Worm (Caenorhabditis elegans) whole organism, young adult: ENCODE measurements around the gene aakg-3.

Experiments used
- B0035.1 ChIP-seq: sonication (generic microtip); optimal IDR thresholded peaks from 2 replicates; lab custom pipeline; 2016; ENCODE audit warnings: missing genetic modification characterization, mild to moderate bottlenecking, missing compliant biosample characterization, missing genotype, missing genetic modification reagents
- B0261.1 ChIP-seq: sonication (generic microtip); optimal IDR thresholded peaks from 2 replicates; lab custom pipeline; 2016; ENCODE audit warnings: mild to moderate bottlenecking, missing genetic modification characterization, moderate library complexity, missing compliant biosample characterization
- F39B2.1 ChIP-seq: fragments of 200-800 bp; sonication (Bioruptor generic); IDR thresholded peaks from 2 replicates; pipeline ENCODE4 v1.3.6; 2022; ENCODE audit warnings: missing genetic modification reagents, missing genetic modification characterization, missing compliant biosample characterization
- akir-1 ChIP-seq: fragments of 200-800 bp; sonication (Bioruptor generic); optimal IDR thresholded peaks from 2 replicates; lab custom pipeline; 2018; ENCODE audit warnings: mild to moderate bottlenecking, missing genetic modification characterization, moderate library complexity, missing compliant biosample characterization
- aptf-2 ChIP-seq: fragments of 200-800 bp; sonication (Bioruptor generic); conservative IDR thresholded peaks from 2 replicates; pipeline ENCODE4 v1.3.6; 2022; ENCODE audit warnings: missing genetic modification reagents, missing genetic modification characterization, missing compliant biosample characterization
- athp-1 ChIP-seq: sonication (generic microtip); optimal IDR thresholded peaks from 2 replicates; lab custom pipeline; 2017; ENCODE audit warnings: mild to moderate bottlenecking, missing genetic modification characterization, missing compliant biosample characterization
- attf-5 ChIP-seq: fragments of 200-800 bp; sonication (Bioruptor generic); optimal IDR thresholded peaks from 2 replicates; lab custom pipeline; 2018; ENCODE audit warnings: mild to moderate bottlenecking, missing genetic modification characterization, missing compliant biosample characterization
- attf-6 ChIP-seq: fragments of 200-800 bp; sonication (Bioruptor generic); IDR thresholded peaks from 2 replicates; pipeline ENCODE4 v1.3.6; 2022; ENCODE audit warnings: missing genetic modification reagents, missing genetic modification characterization, missing compliant biosample characterization
- ccch-3 ChIP-seq: fragments of 200-800 bp; sonication (Bioruptor generic); optimal IDR thresholded peaks from 2 replicates; lab custom pipeline; 2018; ENCODE audit warnings: mild to moderate bottlenecking, missing genetic modification characterization, missing compliant biosample characterization
- cebp-1 ChIP-seq, 2 experiments: fragments of 200-800 bp in 1 of 2; sonication (Bioruptor generic) in 1 of 2; sonication (generic microtip) in 1 of 2; IDR thresholded peaks in 1 of 2; optimal IDR thresholded peaks in 1 of 2; 2 replicates each; pipeline versions ENCODE4 v1.3.6 to Lab custom; 2017 to 2022; ENCODE audit warnings: missing compliant biosample characterization in 2 of 2, missing genetic modification characterization in 2 of 2, mild to moderate bottlenecking in 1 of 2, missing genetic modification reagents in 1 of 2, moderate library complexity in 1 of 2
- ceh-40 ChIP-seq: fragments of 200-800 bp; sonication (Bioruptor generic); IDR thresholded peaks from 2 replicates; pipeline ENCODE4 v1.3.6; 2022; ENCODE audit warnings: missing genetic modification characterization, missing compliant biosample characterization
- ceh-79 ChIP-seq: sonication (generic microtip); optimal IDR thresholded peaks from 2 replicates; lab custom pipeline; 2017; ENCODE audit warnings: mild to moderate bottlenecking, missing genetic modification characterization, missing compliant biosample characterization
- chd-7 ChIP-seq: sonication (generic microtip); optimal IDR thresholded peaks from 2 replicates; lab custom pipeline; 2016; ENCODE audit warnings: mild to moderate bottlenecking, missing genetic modification characterization, moderate library complexity, missing compliant biosample characterization
- dox-1 ChIP-seq: fragments of 200-800 bp; sonication (Bioruptor generic); IDR thresholded peaks from 2 replicates; pipeline ENCODE4 v1.3.6; 2022; ENCODE audit warnings: missing genetic modification reagents, missing genetic modification characterization, missing compliant biosample characterization
- efl-1 ChIP-seq: fragments of 150-350 bp; optimal IDR thresholded peaks from 2 replicates; lab custom pipeline; 2014; ENCODE audit warnings: missing biosample characterization, missing genetic modification reagents, missing genetic modification characterization
- ets-4 ChIP-seq: fragments of 200-800 bp; sonication (Bioruptor generic); optimal IDR thresholded peaks from 2 replicates; lab custom pipeline; 2018; ENCODE audit warnings: mild to moderate bottlenecking, missing genetic modification characterization, missing compliant biosample characterization
- fkh-3 ChIP-seq: sonication (generic microtip); optimal IDR thresholded peaks from 2 replicates; lab custom pipeline; 2016; ENCODE audit warnings: mild to moderate bottlenecking, missing genetic modification characterization, missing compliant biosample characterization
- him-1 ChIP-seq: sonication (generic microtip); optimal IDR thresholded peaks from 2 replicates; lab custom pipeline; 2016; ENCODE audit warnings: missing genotype, missing genetic modification reagents, missing genetic modification characterization, missing compliant biosample characterization
- hrde-1 ChIP-seq: sonication (generic microtip); optimal IDR thresholded peaks from 2 replicates; lab custom pipeline; 2016; ENCODE audit warnings: missing genetic modification characterization, mild to moderate bottlenecking, missing compliant biosample characterization, moderate library complexity, missing genotype, missing genetic modification reagents, borderline replicate concordance
- lag-1 ChIP-seq: fragments of 200-800 bp; sonication (Bioruptor generic); IDR thresholded peaks from 2 replicates; pipeline ENCODE4 v1.3.6; 2022; ENCODE audit warnings: missing genetic modification reagents, missing genetic modification characterization, missing compliant biosample characterization
- let-526 ChIP-seq: fragments of 200-800 bp; sonication (Bioruptor generic); IDR thresholded peaks from 2 replicates; pipeline ENCODE4 v1.3.6; 2022; ENCODE audit warnings: missing genetic modification reagents, missing genetic modification characterization, missing compliant biosample characterization
- lin-40 ChIP-seq: sonication (generic microtip); optimal IDR thresholded peaks from 2 replicates; lab custom pipeline; 2016; ENCODE audit warnings: missing genetic modification characterization, mild to moderate bottlenecking, missing compliant biosample characterization, missing genotype, missing genetic modification reagents
- lin-54 ChIP-seq: fragments of 200-800 bp; sonication (Bioruptor generic); optimal IDR thresholded peaks from 2 replicates; lab custom pipeline; 2018; ENCODE audit warnings: mild to moderate bottlenecking, missing genetic modification characterization, missing compliant biosample characterization
- lir-1 ChIP-seq: fragments of 200-800 bp; sonication (Bioruptor generic); conservative IDR thresholded peaks from 2 replicates; pipeline ENCODE4 v1.3.6; 2022; ENCODE audit warnings: missing genetic modification reagents, missing genetic modification characterization, missing compliant biosample characterization
- lsl-1 ChIP-seq: fragments of 200-800 bp; sonication (Bioruptor generic); optimal IDR thresholded peaks from 2 replicates; lab custom pipeline; 2018; ENCODE audit warnings: mild to moderate bottlenecking, missing genetic modification characterization, moderate library complexity, missing compliant biosample characterization
- madf-3 ChIP-seq: fragments of 200-800 bp; sonication (Bioruptor generic); IDR thresholded peaks from 2 replicates; pipeline ENCODE4 v1.3.6; 2022; ENCODE audit warnings: missing genetic modification reagents, missing genetic modification characterization, missing compliant biosample characterization
- madf-6 ChIP-seq: fragments of 200-800 bp; sonication (Bioruptor generic); IDR thresholded peaks from 2 replicates; pipeline ENCODE4 v1.3.6; 2022; ENCODE audit warnings: missing genetic modification reagents, missing genetic modification characterization, missing compliant biosample characterization
- nfyb-1 ChIP-seq: fragments of 200-800 bp; sonication (Bioruptor generic); IDR thresholded peaks from 2 replicates; pipeline ENCODE4 v1.3.6; 2022; ENCODE audit warnings: missing genetic modification reagents, missing genetic modification characterization, missing compliant biosample characterization
- nhr-120 ChIP-seq: fragments of 200-800 bp; sonication (Bioruptor generic); IDR thresholded peaks from 2 replicates; pipeline ENCODE4 v1.3.6; 2022; ENCODE audit warnings: missing genetic modification characterization, missing compliant biosample characterization
- nhr-90 ChIP-seq: sonication (generic microtip); optimal IDR thresholded peaks from 2 replicates; lab custom pipeline; 2016; ENCODE audit warnings: missing genotype, mild to moderate bottlenecking, missing genetic modification characterization, missing compliant biosample characterization
- pha-4 ChIP-seq: fragments of 150-350 bp; sonication (generic microtip); optimal IDR thresholded peaks from 2 replicates; lab custom pipeline; 2014; ENCODE audit warnings: missing biosample characterization, missing genetic modification reagents, missing genetic modification characterization
- rcor-1 ChIP-seq: fragments of 200-800 bp; sonication (Bioruptor generic); IDR thresholded peaks from 2 replicates; pipeline ENCODE4 v1.3.6; 2022; ENCODE audit warnings: missing genetic modification reagents, missing genetic modification characterization, missing compliant biosample characterization
- repo-1 ChIP-seq: sonication (generic microtip); optimal IDR thresholded peaks from 2 replicates; lab custom pipeline; 2017; ENCODE audit warnings: mild to moderate bottlenecking, missing genetic modification characterization, missing compliant biosample characterization
- rpc-1 ChIP-seq, 2 experiments: fragments of 150-350 bp in 1 of 2; sonication (generic microtip) in 1 of 2; optimal IDR thresholded peaks; 2 replicates each; lab custom pipeline; 2014 to 2018; ENCODE audit warnings: missing biosample characterization in 1 of 2, missing genetic modification characterization in 1 of 2, missing genetic modification reagents in 1 of 2, missing genotype in 1 of 2
- sea-2 ChIP-seq: fragments of 200-800 bp; sonication (Bioruptor generic); IDR thresholded peaks from 2 replicates; pipeline ENCODE4 v1.3.6; 2022; ENCODE audit warnings: missing genetic modification characterization, missing compliant biosample characterization
- snpc-1.1 ChIP-seq: sonication (generic microtip); optimal IDR thresholded peaks from 2 replicates; lab custom pipeline; 2017; ENCODE audit warnings: missing genetic modification characterization, mild to moderate bottlenecking, missing compliant biosample characterization, antibody characterized with exemption, moderate library complexity, missing genotype, missing genetic modification reagents; ENCODE audit not compliant: insufficient read depth
- sptf-2 ChIP-seq: fragments of 200-800 bp; sonication (Bioruptor generic); optimal IDR thresholded peaks from 2 replicates; lab custom pipeline; 2018; ENCODE audit warnings: mild to moderate bottlenecking, missing genetic modification characterization, missing compliant biosample characterization
- unc-130 ChIP-seq: sonication (generic microtip); optimal IDR thresholded peaks from 2 replicates; lab custom pipeline; 2016; ENCODE audit warnings: missing genetic modification reagents, missing genetic modification characterization, missing compliant biosample characterization
- unc-62 ChIP-seq: fragments of 150-350 bp; optimal IDR thresholded peaks from 2 replicates; lab custom pipeline; 2014; ENCODE audit warnings: missing biosample characterization, missing genetic modification reagents, missing genetic modification characterization
- zfh-2 ChIP-seq: fragments of 200-800 bp; sonication (Bioruptor generic); conservative IDR thresholded peaks from 2 replicates; pipeline ENCODE4 v1.3.6; 2022; ENCODE audit warnings: missing genetic modification reagents, missing genetic modification characterization, missing compliant biosample characterization
- ztf-3 ChIP-seq: fragments of 200-800 bp; sonication (Bioruptor generic); optimal IDR thresholded peaks from 2 replicates; lab custom pipeline; 2018; ENCODE audit warnings: mild to moderate bottlenecking, missing genetic modification characterization, missing compliant biosample characterization

The aakg-3 gene

DNA sequence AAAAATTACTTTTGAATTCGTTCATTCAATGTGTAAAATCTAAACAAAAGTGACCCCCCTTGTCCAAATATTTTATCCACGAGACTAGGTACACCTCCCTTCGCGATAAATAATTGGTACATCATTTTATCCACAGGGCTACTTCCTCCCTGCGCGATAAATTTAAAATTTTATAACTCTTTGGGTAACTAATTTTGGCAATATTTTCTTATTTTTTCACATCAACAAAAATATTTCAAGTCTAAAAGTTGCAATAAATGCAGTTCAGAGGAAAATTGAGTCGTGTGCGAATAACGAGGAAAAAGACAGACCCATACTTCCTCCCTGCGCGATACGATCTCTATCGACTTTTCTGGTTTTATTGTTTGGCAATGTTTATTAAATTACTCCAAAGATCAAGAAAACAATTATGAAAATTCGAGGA, 20.7 kb downstream of the aakg-3 start (continued):
- TF ChIP-seq cebp-1 (GFP tag; IDR thresholded peaks at IDR 0.05; lab: Robert Waterston, UW) (peak; percentile 64; the same call in 1 of the 2 replicates), cebp-1 (tag; optimal IDR thresholded peaks at IDR 0.05; lab: Kevin White, UChicago) (peak; percentile 97), F39B2.1 (no peak), snpc-1.1 (tag; lab: Kevin White, UChicago) (peak; percentile 34), hrde-1 (tag; lab: Kevin White, UChicago) (peak; percentile 39), ztf-3 (GFP tag; lab: Kevin White, UChicago) (peak; percentile 90), unc-130 (GFP tag; lab: Kevin White, UChicago) (peak; percentile 33), chd-7 (tag; lab: Kevin White, UChicago) (peak; percentile 95), unc-62 (GFP tag; lab: Kevin White, UChicago) (no peak), him-1 (peak; percentile 10), rpc-1 (optimal IDR thresholded peaks at IDR 0.05; lab: Kevin White, UChicago) (peak; percentile 35), rpc-1 (tag; optimal IDR thresholded peaks at IDR 0.05; lab: Kevin White, UChicago) (no peak), ccch-3 (GFP tag; lab: Kevin White, UChicago) (peak; percentile 83), pha-4 (peak; percentile 46), sea-2 (GFP tag; lab: Robert Waterston, UW) (peak; percentile 85), madf-6 (no peak), B0035.1 (tag; lab: Kevin White, UChicago) (peak; percentile 95), attf-6 (no peak), athp-1 (tag; lab: Kevin White, UChicago) (no peak), lir-1 (GFP tag; lab: Robert Waterston, UW) (peak; percentile 85), aptf-2 (GFP tag; lab: Robert Waterston, UW) (no peak), let-526 (peak; percentile 66; the same call in 1 of the 2 replicates), lsl-1 (GFP tag; lab: Kevin White, UChicago) (no peak), nfyb-1 (peak; percentile 97), akir-1 (GFP tag; lab: Kevin White, UChicago) (peak; percentile 68), efl-1 (GFP tag; lab: Kevin White, UChicago) (no peak), rcor-1 (GFP tag; lab: Robert Waterston, UW) (peak; percentile 97), ets-4 (GFP tag; lab: Kevin White, UChicago) (peak; percentile 81), fkh-3 (tag; lab: Kevin White, UChicago) (no peak), dox-1 (peak; percentile 98), repo-1 (tag; lab: Kevin White, UChicago) (peak; percentile 99), ceh-79 (tag; lab: Kevin White, UChicago) (peak; percentile 87), lag-1 (GFP tag; lab: Robert Waterston, UW) (0 out of 2 replicates have a peak, but pooled peaks have one; percentile 82), ceh-40 (peak; percentile 58; the same call in 1 of the 2 replicates), nhr-90 (tag; lab: Kevin White, UChicago) (peak; percentile 84), lin-54 (GFP tag; lab: Kevin White, UChicago) (peak; percentile 92), zfh-2 (GFP tag; lab: Robert Waterston, UW) (no peak), sptf-2 (peak; percentile 56), madf-3 (GFP tag; lab: Robert Waterston, UW) (peak; percentile 73), B0261.1 (tag; lab: Kevin White, UChicago) (peak; percentile 57), lin-40 (tag; lab: Kevin White, UChicago) (peak; percentile 100), attf-5 (GFP tag; lab: Kevin White, UChicago) (peak; percentile 35), nhr-120 (GFP tag; lab: Robert Waterston, UW) (no peak)
